Fruit fly (Drosophila melanogaster) whole organism, embryonic: Measurements from ENCODE around the gene Eig71Ea.

Source experiments
- Adf1 ChIP-seq: fragments of 200-800 bp; sonication (Bioruptor generic); IDR thresholded peaks from 2 replicates; pipeline ENCODE4 v1.3.6; 2022; ENCODE audit warnings: missing biosample characterization, missing genetic modification characterization
- CG11247 ChIP-seq: fragments of 200-800 bp; sonication (Bioruptor generic); IDR thresholded peaks from 2 replicates; pipeline ENCODE4 v1.3.6; 2022; ENCODE audit warnings: missing biosample characterization, missing genetic modification characterization
- CG12071 ChIP-seq: fragments of 200-800 bp; sonication (Bioruptor generic); optimal IDR thresholded peaks from 3 replicates; lab custom pipeline; 2018; ENCODE audit warnings: missing biosample characterization, mild to moderate bottlenecking, missing genetic modification characterization
- CG12744 ChIP-seq: fragments of 200-800 bp; sonication (Bioruptor generic); optimal IDR thresholded peaks from 2 replicates; lab custom pipeline; 2016; ENCODE audit warnings: missing biosample characterization, missing genetic modification characterization
- CG15011 ChIP-seq: fragments of 200-800 bp; sonication (Bioruptor generic); optimal IDR thresholded peaks from 3 replicates; lab custom pipeline; 2018; ENCODE audit warnings: missing biosample characterization, mild to moderate bottlenecking, missing genetic modification characterization
- CG1647 ChIP-seq: fragments of 200-800 bp; sonication (Bioruptor generic); optimal IDR thresholded peaks from 3 replicates; lab custom pipeline; 2016; ENCODE audit warnings: missing biosample characterization, missing genetic modification characterization
- CG16863 ChIP-seq: fragments of 200-800 bp; sonication (Bioruptor generic); optimal IDR thresholded peaks from 3 replicates; lab custom pipeline; 2016; ENCODE audit warnings: missing biosample characterization, missing genetic modification characterization
- CG17359 ChIP-seq: fragments of 200-800 bp; sonication (Bioruptor generic); optimal IDR thresholded peaks from 3 replicates; lab custom pipeline; 2018; ENCODE audit warnings: missing biosample characterization, mild to moderate bottlenecking, missing genetic modification characterization, moderate library complexity
- CG17385 ChIP-seq: fragments of 200-800 bp; sonication (Bioruptor generic); optimal IDR thresholded peaks from 3 replicates; lab custom pipeline; 2018; ENCODE audit warnings: missing biosample characterization, mild to moderate bottlenecking, missing genetic modification characterization
- CG17568 ChIP-seq: fragments of 200-800 bp; sonication (Bioruptor generic); optimal IDR thresholded peaks from 2 replicates; lab custom pipeline; 2018; ENCODE audit warnings: missing biosample characterization, mild to moderate bottlenecking, missing genetic modification characterization, moderate library complexity
- CG30020 ChIP-seq: fragments of 200-800 bp; optimal IDR thresholded peaks from 2 replicates; lab custom pipeline; 2019; ENCODE audit warnings: missing biosample characterization, mild to moderate bottlenecking, missing genetic modification characterization, moderate library complexity
- CG3065 ChIP-seq: fragments of 200-800 bp; sonication (Bioruptor generic); optimal IDR thresholded peaks from 2 replicates; lab custom pipeline; 2016; ENCODE audit warnings: missing biosample characterization, missing genetic modification characterization
- CG31388 ChIP-seq: fragments of 200-800 bp; sonication (Bioruptor generic); optimal IDR thresholded peaks from 2 replicates; lab custom pipeline; 2016; ENCODE audit warnings: missing biosample characterization, missing genetic modification characterization
- CG34376 ChIP-seq: fragments of 200-800 bp; sonication (Bioruptor generic); optimal IDR thresholded peaks from 2 replicates; lab custom pipeline; 2018; ENCODE audit warnings: missing biosample characterization, mild to moderate bottlenecking, missing genetic modification characterization
- CG6683 ChIP-seq: fragments of 200-800 bp; sonication (Bioruptor generic); optimal IDR thresholded peaks from 2 replicates; lab custom pipeline; 2017; ENCODE audit warnings: missing biosample characterization, mild to moderate bottlenecking, missing genetic modification characterization, missing genetic modification reagents
- CG6765 ChIP-seq: fragments of 200-800 bp; sonication (Bioruptor generic); optimal IDR thresholded peaks from 3 replicates; lab custom pipeline; 2017; ENCODE audit warnings: missing biosample characterization, mild to moderate bottlenecking, missing genetic modification characterization
- CG6813 ChIP-seq: fragments of 200-800 bp; sonication (Bioruptor generic); optimal IDR thresholded peaks from 2 replicates; lab custom pipeline; 2017; ENCODE audit warnings: missing biosample characterization, missing genetic modification characterization, mild to moderate bottlenecking, moderate library complexity, missing genetic modification reagents
- Dip3 ChIP-seq: fragments of 200-800 bp; sonication (Bioruptor generic); optimal IDR thresholded peaks from 3 replicates; lab custom pipeline; 2016; ENCODE audit warnings: missing biosample characterization, missing genetic modification characterization
- NK7.1 ChIP-seq: fragments of 200-800 bp; sonication (Bioruptor generic); optimal IDR thresholded peaks from 3 replicates; lab custom pipeline; 2016; ENCODE audit warnings: missing biosample characterization, missing genetic modification characterization
- Ptx1 ChIP-seq: fragments of 200-800 bp; sonication (Bioruptor generic); IDR thresholded peaks from 2 replicates; pipeline ENCODE4 v1.3.6; 2022; ENCODE audit warnings: missing biosample characterization, missing genetic modification characterization
- Sox102F ChIP-seq: fragments of 200-800 bp; sonication (Bioruptor generic); optimal IDR thresholded peaks from 2 replicates; lab custom pipeline; 2018; ENCODE audit warnings: missing biosample characterization, mild to moderate bottlenecking, missing genetic modification characterization, moderate library complexity
- Sry-β ChIP-seq: fragments of 200-800 bp; sonication (Bioruptor generic); optimal IDR thresholded peaks from 2 replicates; lab custom pipeline; 2018; ENCODE audit warnings: missing biosample characterization, mild to moderate bottlenecking, missing genetic modification characterization, moderate library complexity
- Taf1 ChIP-seq: fragments of 200-800 bp; sonication (Bioruptor generic); IDR thresholded peaks from 2 replicates; pipeline ENCODE4 v1.3.6; 2022; ENCODE audit warnings: missing biosample characterization, missing genetic modification characterization
- ac ChIP-seq: fragments of 200-800 bp; sonication (Bioruptor generic); optimal IDR thresholded peaks from 3 replicates; lab custom pipeline; 2017; ENCODE audit warnings: missing biosample characterization, mild to moderate bottlenecking, missing genetic modification characterization
- ash1 ChIP-seq: fragments of 200-800 bp; sonication (Bioruptor generic); optimal IDR thresholded peaks from 2 replicates; lab custom pipeline; 2018; ENCODE audit warnings: missing biosample characterization, mild to moderate bottlenecking, missing genetic modification characterization
- bbx ChIP-seq: fragments of 200-800 bp; sonication (Bioruptor generic); IDR thresholded peaks from 2 replicates; pipeline ENCODE4 v1.3.6; 2022; ENCODE audit warnings: missing biosample characterization, missing genetic modification characterization; ENCODE audit not compliant: partially characterized antibody
- chinmo ChIP-seq: fragments of 200-800 bp; sonication (Bioruptor generic); IDR thresholded peaks from 4 replicates; pipeline ENCODE4 v1.3.6; 2022; ENCODE audit warnings: missing biosample characterization, missing genetic modification characterization; ENCODE audit not compliant: partially characterized antibody
- en ChIP-seq: fragments of 200-800 bp; sonication (Bioruptor generic); optimal IDR thresholded peaks from 2 replicates; lab custom pipeline; 2016; ENCODE audit warnings: missing biosample characterization, missing genetic modification characterization
- eyg ChIP-seq: fragments of 200-800 bp; sonication (Bioruptor generic); optimal IDR thresholded peaks from 3 replicates; lab custom pipeline; 2016; ENCODE audit warnings: missing biosample characterization, missing genetic modification characterization
- h ChIP-seq: fragments of >200 bp; optimal IDR thresholded peaks from 2 replicates; lab custom pipeline; 2017
- hkb ChIP-seq, 2 experiments: fragments of 200-800 bp in 1 of 2; fragments of >200 bp in 1 of 2; sonication (Bioruptor generic) in 1 of 2; IDR thresholded peaks in 1 of 2; optimal IDR thresholded peaks in 1 of 2; 2 replicates each; pipeline versions ENCODE4 v1.3.6 to Lab custom; 2017 to 2022; ENCODE audit warnings: missing biosample characterization in 1 of 2, missing genetic modification characterization in 1 of 2
- ind ChIP-seq: fragments of 200-800 bp; sonication (Bioruptor generic); optimal IDR thresholded peaks from 3 replicates; lab custom pipeline; 2016; ENCODE audit warnings: missing biosample characterization, missing genetic modification characterization
- insv ChIP-seq, 2 experiments: fragments of 200-800 bp; sonication (Bioruptor generic); optimal IDR thresholded peaks; 3 replicates each; lab custom pipeline; 2016 to 2018; ENCODE audit warnings: missing biosample characterization in 2 of 2, missing genetic modification characterization in 2 of 2
- inv ChIP-seq: fragments of 200-800 bp; sonication (Bioruptor generic); IDR thresholded peaks from 2 replicates; pipeline ENCODE4 v1.3.6; 2022; ENCODE audit warnings: missing biosample characterization, missing genetic modification characterization; ENCODE audit not compliant: partially characterized antibody
- kay ChIP-seq: fragments of 200-800 bp; sonication (Bioruptor generic); optimal IDR thresholded peaks from 2 replicates; lab custom pipeline; 2016; ENCODE audit warnings: missing biosample characterization, missing genetic modification characterization
- klu ChIP-seq: fragments of 200-800 bp; sonication (Bioruptor generic); IDR thresholded peaks from 2 replicates; pipeline ENCODE4 v1.3.6; 2022; ENCODE audit warnings: missing biosample characterization, missing genetic modification characterization
- lov ChIP-seq, 2 experiments: fragments of 200-800 bp in 1 of 2; fragments of >200 bp in 1 of 2; sonication (Bioruptor generic) in 1 of 2; IDR thresholded peaks in 1 of 2; optimal IDR thresholded peaks in 1 of 2; 2 replicates in 1 of 2; 3 replicates in 1 of 2; pipeline versions ENCODE4 v1.3.6 to Lab custom; 2017 to 2022; ENCODE audit warnings: missing biosample characterization in 1 of 2, missing genetic modification characterization in 1 of 2
- maf-S ChIP-seq: fragments of 200-800 bp; sonication (Bioruptor generic); optimal IDR thresholded peaks from 2 replicates; lab custom pipeline; 2016; ENCODE audit warnings: missing biosample characterization, missing genetic modification characterization
- scrt ChIP-seq: fragments of 200-800 bp; sonication (Bioruptor generic); optimal IDR thresholded peaks from 2 replicates; lab custom pipeline; 2018; ENCODE audit warnings: missing biosample characterization, mild to moderate bottlenecking, missing genetic modification characterization, moderate library complexity
- sd ChIP-seq: fragments of 200-800 bp; sonication (Bioruptor generic); optimal IDR thresholded peaks from 3 replicates; lab custom pipeline; 2018; ENCODE audit warnings: missing biosample characterization, mild to moderate bottlenecking, missing genetic modification characterization, moderate library complexity
- sens ChIP-seq: fragments of 200-800 bp; sonication (Bioruptor generic); peaks from one replicate; lab custom pipeline; 2016; ENCODE audit warnings: missing biosample characterization, missing genetic modification characterization
- wdn ChIP-seq: fragments of 200-800 bp; sonication (Bioruptor generic); IDR thresholded peaks from 2 replicates; pipeline ENCODE4 v1.3.6; 2022; ENCODE audit warnings: missing biosample characterization, missing genetic modification characterization
- zf30C ChIP-seq: fragments of 200-800 bp; sonication (Bioruptor generic); optimal IDR thresholded peaks from 3 replicates; lab custom pipeline; 2018; ENCODE audit warnings: missing biosample characterization, mild to moderate bottlenecking, missing genetic modification characterization
- zfh1 ChIP-seq: fragments of 200-800 bp; sonication (Bioruptor generic); IDR thresholded peaks from 3 replicates; pipeline ENCODE4 v1.3.6; 2022; ENCODE audit warnings: missing biosample characterization, missing genetic modification characterization

The Eig71Ea gene

DNA sequence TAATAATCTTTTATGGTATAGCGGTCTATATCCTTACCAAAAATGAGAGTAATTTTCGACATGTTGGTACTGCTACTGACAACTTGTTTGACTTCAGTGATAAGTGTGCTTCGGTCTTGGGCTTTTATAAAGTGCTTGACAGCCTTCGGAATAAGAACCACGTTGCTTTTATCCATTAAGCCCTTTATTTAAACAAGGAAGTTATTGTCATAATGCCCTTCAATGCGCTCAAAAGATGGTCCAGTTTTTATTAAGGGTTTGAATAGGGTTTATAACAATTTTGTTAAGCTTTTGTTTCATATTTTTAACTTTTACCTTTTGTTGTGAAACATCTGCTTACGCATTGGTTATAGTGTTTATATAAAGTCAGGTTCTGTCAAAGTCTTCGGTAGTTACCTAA is 2.7 kb upstream of the Eig71Ea start, which contains the start of the genes Eig71Ec and Eig71Ed:
TSS of gene Eig71Ec (minus strand) at position 101 of the 400 bp plus-strand sequence.
TSS of gene Eig71Ed (plus strand) at position 384 of the 400 bp plus-strand sequence.
- no peak for TF ChIP-seq CG34376
- no peak for TF ChIP-seq CG30020 (tag; lab: Kevin White, UChicago)
- no peak for TF ChIP-seq bbx (GFP tag; lab: Robert Waterston, UW)
- TF ChIP-seq Dip3 (GFP tag; lab: Kevin White, UChicago), result no peak
- TF ChIP-seq CG12744, result no peak
- no peak for TF ChIP-seq CG11247 (GFP tag; lab: Robert Waterston, UW)
- no peak for TF ChIP-seq lov (optimal IDR thresholded peaks at IDR 0.05; lab: Kevin White, UChicago)
- TF ChIP-seq lov (GFP tag; IDR thresholded peaks at IDR 0.05; lab: Robert Waterston, UW), result no peak

DNA sequence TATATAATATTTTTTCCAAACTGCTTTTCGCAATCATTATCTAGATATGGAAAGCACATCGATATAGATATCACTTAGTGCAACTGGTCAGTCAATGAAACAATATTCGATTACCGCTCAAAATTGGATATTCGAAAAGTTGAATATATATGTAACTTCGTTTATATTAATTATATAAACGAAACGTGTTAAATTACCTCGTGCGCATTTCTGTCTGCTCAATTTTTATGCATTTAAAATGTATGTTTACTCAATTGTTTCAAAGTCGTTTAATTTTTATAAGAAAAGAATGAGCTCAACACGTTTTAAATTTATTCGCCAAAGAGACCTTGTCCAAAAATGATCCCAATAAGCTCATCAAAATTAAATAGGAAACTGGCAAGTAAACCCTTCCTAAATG is 1.1 kb upstream of the Eig71Ea start, which contains the start of gene CG43084:
TSS of gene CG43084 (plus strand) at position 301 of the 400 bp plus-strand sequence.
- TF ChIP-seq CG31388 (GFP tag; lab: Kevin White, UChicago) (no peak), Sry-β (no peak), hkb (optimal IDR thresholded peaks at IDR 0.05; lab: Kevin White, UChicago) (no peak), hkb (GFP tag; IDR thresholded peaks at IDR 0.05; lab: Robert Waterston, UW) (no peak), zfh1 (no peak), en (no peak), chinmo (GFP tag; lab: Robert Waterston, UW) (no peak), scrt (GFP tag; lab: Kevin White, UChicago) (no peak), CG3065 (GFP tag; lab: Kevin White, UChicago) (no peak)

DNA sequence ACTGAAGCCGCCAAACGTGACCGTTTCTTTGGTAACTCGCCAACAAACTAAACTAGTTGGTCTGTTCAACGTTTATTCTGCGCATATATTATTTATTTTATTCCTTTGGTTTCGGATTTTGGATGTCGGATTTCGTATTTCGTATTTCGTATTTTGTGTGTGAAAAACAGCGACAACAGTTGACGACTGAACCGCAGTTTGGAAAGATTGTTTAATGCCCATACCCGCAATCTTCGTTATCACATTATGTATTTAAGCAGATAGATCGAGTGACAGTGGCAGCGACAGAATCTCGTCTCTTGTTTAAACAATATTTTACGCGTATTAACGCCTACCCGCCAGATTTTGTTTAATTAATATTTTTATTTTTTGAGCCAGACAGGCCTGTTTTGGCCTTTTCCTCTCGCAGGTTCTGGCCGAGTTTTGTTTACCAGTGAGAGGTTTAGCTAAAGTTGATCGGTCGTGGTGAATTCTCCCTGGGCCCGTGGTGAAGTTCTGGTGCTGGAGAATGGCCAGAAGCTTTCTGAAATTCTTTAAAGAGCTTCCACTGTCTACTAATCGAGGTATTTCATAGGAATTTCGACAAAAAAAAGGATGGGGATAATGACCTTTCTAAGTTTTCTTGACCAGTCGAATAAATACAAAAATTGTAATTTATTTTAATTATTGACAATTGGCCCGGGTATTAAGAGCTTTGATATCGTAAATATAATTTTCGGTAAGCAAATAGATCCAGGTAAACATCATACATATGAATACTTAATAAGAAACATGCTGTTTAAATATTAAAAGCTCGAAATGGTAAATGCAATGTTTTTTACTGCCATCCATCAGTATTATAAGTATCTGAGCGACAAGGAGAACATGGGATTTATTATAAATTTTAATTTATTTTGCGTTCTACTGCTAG is 1.5 kb downstream of the Eig71Ea start, which contains the start of the genes comm3 and CG43083:
TSS of gene comm3 (minus strand) at position 51 of the 910 bp plus-strand sequence.
TSS of gene CG43083 (plus strand) at position 860 of the 910 bp plus-strand sequence.
- TF ChIP-seq CG12071 (GFP tag; lab: Kevin White, UChicago), result no peak
- no peak for TF ChIP-seq Taf1
- no peak for TF ChIP-seq inv (GFP tag; lab: Robert Waterston, UW)
- TF ChIP-seq Ptx1 (GFP tag; lab: Robert Waterston, UW), result no peak
- TF ChIP-seq ash1 (GFP tag; lab: Kevin White, UChicago), result no peak
- no peak for TF ChIP-seq h (lab: Kevin White, UChicago)
- TF ChIP-seq CG17359 (tag; lab: Kevin White, UChicago), result no peak
- TF ChIP-seq CG17385, result no peak
- TF ChIP-seq kay, result no peak
- no peak for TF ChIP-seq NK7.1 (GFP tag; lab: Kevin White, UChicago)
- peak; percentile 31 for TF ChIP-seq CG6813
- no peak for TF ChIP-seq wdn
- TF ChIP-seq eyg, result no peak
- TF ChIP-seq CG16863 (GFP tag; lab: Kevin White, UChicago), result no peak
- TF ChIP-seq insv (GFP tag; optimal IDR thresholded peaks at IDR 0.05; lab: Kevin White, UChicago), result no peak
- no peak for TF ChIP-seq CG6683 (GFP tag; lab: Kevin White, UChicago)
- TF ChIP-seq klu (GFP tag; lab: Robert Waterston, UW), result no peak
- peak; percentile 85 for TF ChIP-seq sd (tag; lab: Kevin White, UChicago)
- no peak for TF ChIP-seq CG1647 (GFP tag; lab: Kevin White, UChicago)
- TF ChIP-seq CG15011, result no peak
- TF ChIP-seq CG6765 (GFP tag; lab: Kevin White, UChicago), result no peak
- TF ChIP-seq sens (GFP tag; lab: Kevin White, UChicago), result peak; percentile 52
- TF ChIP-seq ac (GFP tag; lab: Kevin White, UChicago), result no peak
- TF ChIP-seq Adf1, result no peak
- TF ChIP-seq zf30C (GFP tag; lab: Kevin White, UChicago), result no peak
- no peak for TF ChIP-seq Sox102F (GFP tag; lab: Kevin White, UChicago)
- TF ChIP-seq CG17568 (GFP tag; lab: Kevin White, UChicago), result peak; percentile 15
- TF ChIP-seq ind (GFP tag; lab: Kevin White, UChicago), result no peak
- no peak for TF ChIP-seq maf-S (GFP tag; lab: Kevin White, UChicago)
- TF ChIP-seq, all 482 proteins: peak for 4
